Worm (Caenorhabditis elegans): ENCODE measurements around the gene gpn-1.

- TF ChIP-seq dao-5 (tag; optimal IDR thresholded peaks at IDR 0.05) (no peak), him-1 (tag; optimal IDR thresholded peaks at IDR 0.05) (no peak)
Measured at ce11 chrX:15668695-15669094, 12.8 kb upstream of the gpn-1 start.
